Fruit fly (Drosophila melanogaster) whole organism, embryonic: ENCODE data around the gene CG43165.

Experiments
- CG10321 ChIP-seq: fragments of 200-800 bp; sonication (Bioruptor generic); IDR thresholded peaks from 2 replicates; pipeline ENCODE4 v1.3.6; 2022; ENCODE audit warnings: missing biosample characterization, missing genetic modification characterization
- CG11093 ChIP-seq: fragments of 200-800 bp; sonication (Bioruptor generic); IDR thresholded peaks from 3 replicates; pipeline ENCODE4 v1.3.6; 2022; ENCODE audit warnings: missing biosample characterization, missing genetic modification characterization
- CG15601 ChIP-seq: fragments of 200-800 bp; sonication (Bioruptor generic); optimal IDR thresholded peaks from 3 replicates; lab custom pipeline; 2019; ENCODE audit warnings: missing biosample characterization, mild to moderate bottlenecking, missing genetic modification characterization, moderate library complexity
- CG1602 ChIP-seq: fragments of 200-800 bp; sonication (Bioruptor generic); optimal IDR thresholded peaks from 3 replicates; lab custom pipeline; 2016; ENCODE audit warnings: missing biosample characterization, missing genetic modification characterization
- CG1647 ChIP-seq: fragments of 200-800 bp; sonication (Bioruptor generic); optimal IDR thresholded peaks from 3 replicates; lab custom pipeline; 2016; ENCODE audit warnings: missing biosample characterization, missing genetic modification characterization
- CG2199 ChIP-seq: fragments of 200-800 bp; sonication (Bioruptor generic); IDR thresholded peaks from 3 replicates; pipeline ENCODE4 v1.3.6; 2022; ENCODE audit warnings: missing biosample characterization, missing genetic modification characterization
- CG31224 ChIP-seq: fragments of 200-800 bp; sonication (Bioruptor generic); IDR thresholded peaks from 2 replicates; pipeline ENCODE4 v1.3.6; 2022; ENCODE audit warnings: missing biosample characterization, missing genetic modification characterization
- CG32772 ChIP-seq: fragments of 200-800 bp; sonication (Bioruptor generic); IDR thresholded peaks from 2 replicates; pipeline ENCODE4 v1.3.6; 2022; ENCODE audit warnings: missing biosample characterization, missing genetic modification characterization
- CG33557 ChIP-seq: fragments of 200-800 bp; sonication (Bioruptor generic); optimal IDR thresholded peaks from 2 replicates; lab custom pipeline; 2019; ENCODE audit warnings: missing biosample characterization, mild to moderate bottlenecking, missing genetic modification characterization, moderate library complexity
- CG3407 ChIP-seq: fragments of 200-800 bp; sonication (Bioruptor generic); optimal IDR thresholded peaks from 2 replicates; lab custom pipeline; 2018; ENCODE audit warnings: missing biosample characterization, mild to moderate bottlenecking, missing genetic modification characterization
- CG3847 ChIP-seq: fragments of 200-800 bp; sonication (Bioruptor generic); IDR thresholded peaks from 2 replicates; pipeline ENCODE4 v1.3.6; 2022; ENCODE audit warnings: missing biosample characterization, missing genetic modification characterization
- CG4282 ChIP-seq: fragments of 200-800 bp; sonication (Bioruptor generic); optimal IDR thresholded peaks from 2 replicates; lab custom pipeline; 2016; ENCODE audit warnings: missing biosample characterization, missing genetic modification characterization
- CG4707 ChIP-seq: fragments of 200-800 bp; sonication (Bioruptor generic); optimal IDR thresholded peaks from 2 replicates; lab custom pipeline; 2018; ENCODE audit warnings: missing biosample characterization, mild to moderate bottlenecking, missing genetic modification characterization, moderate library complexity
- CG6689 ChIP-seq: fragments of 200-800 bp; sonication (Bioruptor generic); IDR thresholded peaks from 2 replicates; pipeline ENCODE4 v1.3.6; 2022; ENCODE audit warnings: missing biosample characterization, missing genetic modification characterization
- CG6765 ChIP-seq: fragments of 200-800 bp; sonication (Bioruptor generic); optimal IDR thresholded peaks from 3 replicates; lab custom pipeline; 2017; ENCODE audit warnings: missing biosample characterization, mild to moderate bottlenecking, missing genetic modification characterization
- CG7928 ChIP-seq: fragments of 200-800 bp; sonication (Bioruptor generic); optimal IDR thresholded peaks from 2 replicates; lab custom pipeline; 2017; ENCODE audit warnings: missing biosample characterization, mild to moderate bottlenecking, missing genetic modification characterization
- CG9609 ChIP-seq: fragments of 200-800 bp; sonication (Bioruptor generic); optimal IDR thresholded peaks from 3 replicates; lab custom pipeline; 2016; ENCODE audit warnings: missing biosample characterization, missing genetic modification characterization
- CG9797 ChIP-seq: fragments of 200-800 bp; sonication (Bioruptor generic); optimal IDR thresholded peaks from 3 replicates; lab custom pipeline; 2018; ENCODE audit warnings: missing biosample characterization, mild to moderate bottlenecking, missing genetic modification characterization
- CG9876 ChIP-seq: fragments of 200-800 bp; sonication (Bioruptor generic); optimal IDR thresholded peaks from 2 replicates; lab custom pipeline; 2016; ENCODE audit warnings: missing biosample characterization, missing genetic modification characterization
- D ChIP-seq, 2 experiments: fragments of 200-800 bp in 1 of 2; fragments of >200 bp in 1 of 2; sonication (Bioruptor generic) in 1 of 2; optimal IDR thresholded peaks; 2 replicates in 1 of 2; 3 replicates in 1 of 2; lab custom pipeline; 2017; ENCODE audit warnings: mild to moderate bottlenecking in 1 of 2, missing biosample characterization in 1 of 2, missing genetic modification characterization in 1 of 2, missing genetic modification reagents in 1 of 2
- Deaf1 ChIP-seq: fragments of 200-800 bp; optimal IDR thresholded peaks from 3 replicates; lab custom pipeline; 2019; ENCODE audit warnings: missing biosample characterization, mild to moderate bottlenecking, missing genetic modification characterization, moderate library complexity
- HLH3B ChIP-seq: fragments of 200-800 bp; sonication (Bioruptor generic); IDR thresholded peaks from 2 replicates; pipeline ENCODE4 v1.3.6; 2022; ENCODE audit warnings: missing biosample characterization, missing genetic modification characterization
- Hey ChIP-seq: fragments of 200-800 bp; sonication (Bioruptor generic); optimal IDR thresholded peaks from 3 replicates; lab custom pipeline; 2018; ENCODE audit warnings: missing biosample characterization, mild to moderate bottlenecking, missing genetic modification characterization
- HmgZ ChIP-seq: fragments of 200-800 bp; sonication (Bioruptor generic); optimal IDR thresholded peaks from 2 replicates; lab custom pipeline; 2018; ENCODE audit warnings: missing biosample characterization, mild to moderate bottlenecking, missing genetic modification characterization
- Lpt ChIP-seq: fragments of >200 bp; optimal IDR thresholded peaks from 2 replicates; lab custom pipeline; 2018; ENCODE audit warnings: missing biosample characterization, missing genetic modification characterization
- Max ChIP-seq: fragments of 200-800 bp; sonication (Bioruptor generic); optimal IDR thresholded peaks from 2 replicates; lab custom pipeline; 2016; ENCODE audit warnings: missing biosample characterization, mild to moderate bottlenecking, missing genetic modification characterization
- Optix ChIP-seq: fragments of 200-800 bp; sonication (Bioruptor generic); IDR thresholded peaks from 3 replicates; pipeline ENCODE4 v1.3.6; 2022; ENCODE audit warnings: missing biosample characterization, missing genetic modification characterization
- Ptx1 ChIP-seq: fragments of 200-800 bp; sonication (Bioruptor generic); IDR thresholded peaks from 2 replicates; pipeline ENCODE4 v1.3.6; 2022; ENCODE audit warnings: missing biosample characterization, missing genetic modification characterization
- Usf ChIP-seq: fragments of 200-800 bp; sonication (Bioruptor generic); optimal IDR thresholded peaks from 2 replicates; lab custom pipeline; 2017; ENCODE audit warnings: missing genotype, missing biosample characterization, missing genetic modification characterization
- Vsx1 ChIP-seq: fragments of 200-800 bp; sonication (Bioruptor generic); optimal IDR thresholded peaks from 2 replicates; lab custom pipeline; 2017; ENCODE audit warnings: missing biosample characterization, mild to moderate bottlenecking, missing genetic modification characterization, missing genetic modification reagents
- Xrp1 ChIP-seq: fragments of 200-800 bp; sonication (Bioruptor generic); IDR thresholded peaks from 2 replicates; pipeline ENCODE4 v1.3.6; 2022; ENCODE audit warnings: missing biosample characterization, missing genetic modification characterization
- ac ChIP-seq: fragments of 200-800 bp; sonication (Bioruptor generic); optimal IDR thresholded peaks from 3 replicates; lab custom pipeline; 2017; ENCODE audit warnings: missing biosample characterization, mild to moderate bottlenecking, missing genetic modification characterization
- aop ChIP-seq: fragments of 200-800 bp; sonication (Bioruptor generic); IDR thresholded peaks from 2 replicates; pipeline ENCODE4 v1.3.6; 2022; ENCODE audit warnings: missing biosample characterization, missing genetic modification characterization
- bab2 ChIP-seq: fragments of 200-800 bp; sonication (Bioruptor generic); optimal IDR thresholded peaks from 2 replicates; lab custom pipeline; 2016; ENCODE audit warnings: missing biosample characterization, missing genetic modification characterization
- cato ChIP-seq: fragments of 200-800 bp; sonication (Bioruptor generic); optimal IDR thresholded peaks from 2 replicates; lab custom pipeline; 2016; ENCODE audit warnings: missing biosample characterization, missing genetic modification characterization, borderline replicate concordance
- dmrt99B ChIP-seq: fragments of 200-800 bp; sonication (Bioruptor generic); optimal IDR thresholded peaks from 2 replicates; lab custom pipeline; 2018; ENCODE audit warnings: missing biosample characterization, mild to moderate bottlenecking, missing genetic modification characterization, moderate library complexity
- dpn ChIP-seq, 2 experiments: fragments of 200-800 bp; sonication (Bioruptor generic); optimal IDR thresholded peaks; 3 replicates each; lab custom pipeline; 2016; ENCODE audit warnings: missing biosample characterization in 2 of 2, missing genetic modification characterization in 2 of 2
- emc ChIP-seq: fragments of 200-800 bp; sonication (Bioruptor generic); optimal IDR thresholded peaks from 2 replicates; lab custom pipeline; 2016; ENCODE audit warnings: missing biosample characterization, missing genetic modification characterization
- fd64A ChIP-seq: fragments of 200-800 bp; sonication (Bioruptor generic); optimal IDR thresholded peaks from 3 replicates; lab custom pipeline; 2018; ENCODE audit warnings: missing biosample characterization, mild to moderate bottlenecking, missing genetic modification characterization
- gfzf ChIP-seq: fragments of 200-800 bp; sonication (Bioruptor generic); optimal IDR thresholded peaks from 2 replicates; lab custom pipeline; 2016; ENCODE audit warnings: missing biosample characterization, mild to moderate bottlenecking, missing genetic modification characterization, moderate library complexity
- lov ChIP-seq, 2 experiments: fragments of 200-800 bp in 1 of 2; fragments of >200 bp in 1 of 2; sonication (Bioruptor generic) in 1 of 2; IDR thresholded peaks in 1 of 2; optimal IDR thresholded peaks in 1 of 2; 2 replicates in 1 of 2; 3 replicates in 1 of 2; pipeline versions ENCODE4 v1.3.6 to Lab custom; 2017 to 2022; ENCODE audit warnings: missing biosample characterization in 1 of 2, missing genetic modification characterization in 1 of 2
- phol ChIP-seq: fragments of 200-800 bp; sonication (Bioruptor generic); optimal IDR thresholded peaks from 3 replicates; lab custom pipeline; 2018; ENCODE audit warnings: missing biosample characterization, mild to moderate bottlenecking, missing genetic modification characterization, moderate library complexity
- shn ChIP-seq: fragments of 200-800 bp; sonication (Bioruptor generic); optimal IDR thresholded peaks from 3 replicates; lab custom pipeline; 2016; ENCODE audit warnings: missing biosample characterization, missing genetic modification characterization
- slbo ChIP-seq: fragments of 200-800 bp; sonication (Bioruptor generic); IDR thresholded peaks from 2 replicates; pipeline ENCODE4 v1.3.6; 2022; ENCODE audit warnings: missing biosample characterization, missing genetic modification characterization
- trh ChIP-seq: fragments of 200-800 bp; sonication (Bioruptor generic); optimal IDR thresholded peaks from 2 replicates; lab custom pipeline; 2016; ENCODE audit warnings: missing biosample characterization, missing genetic modification characterization
- unpg ChIP-seq: fragments of 200-800 bp; sonication (Bioruptor generic); optimal IDR thresholded peaks from 3 replicates; lab custom pipeline; 2018; ENCODE audit warnings: missing biosample characterization, mild to moderate bottlenecking, missing genetic modification characterization, moderate library complexity
- usp ChIP-seq: fragments of >200 bp; optimal IDR thresholded peaks from 2 replicates; lab custom pipeline; 2017; ENCODE audit warnings: missing biosample characterization, missing genetic modification characterization
- vvl ChIP-seq: fragments of 200-800 bp; sonication (Bioruptor generic); IDR thresholded peaks from 2 replicates; pipeline ENCODE4 v1.3.6; 2022; ENCODE audit warnings: missing biosample characterization, missing genetic modification characterization
- wek ChIP-seq: fragments of 200-800 bp; sonication (Bioruptor generic); optimal IDR thresholded peaks from 3 replicates; lab custom pipeline; 2018; ENCODE audit warnings: missing biosample characterization, mild to moderate bottlenecking, missing genetic modification characterization, moderate library complexity
- yki ChIP-seq: fragments of >200 bp; optimal IDR thresholded peaks from 3 replicates; lab custom pipeline; 2018

Gene CG43165

dm6 chr2L:3647521-3648172, 47.2 kb downstream of the CG43165 start (continued):
- no peak for TF ChIP-seq Hey (tag; lab: Kevin White, UChicago)
- no peak for TF ChIP-seq gfzf (GFP tag; lab: Kevin White, UChicago)
- no peak for TF ChIP-seq phol (tag; lab: Kevin White, UChicago)
- no peak for TF ChIP-seq CG6689
- TF ChIP-seq CG9876 (GFP tag; lab: Kevin White, UChicago), result no peak
- peak; percentile 36 for TF ChIP-seq dmrt99B
- TF ChIP-seq CG1647, result no peak
- TF ChIP-seq Vsx1 (GFP tag; lab: Kevin White, UChicago), result peak; percentile 34
- TF ChIP-seq CG3847 (GFP tag; lab: Robert Waterston, UW), result no peak
- no peak for TF ChIP-seq emc
- peak; percentile 60 for TF ChIP-seq CG15601
- TF ChIP-seq CG9609 (GFP tag; lab: Kevin White, UChicago), result no peak
- no peak for TF ChIP-seq CG1602 (GFP tag; lab: Kevin White, UChicago)
- no peak for TF ChIP-seq CG2199
- TF ChIP-seq ac (GFP tag; lab: Kevin White, UChicago), result no peak
- no peak for TF ChIP-seq slbo
- peak; percentile 21 for TF ChIP-seq fd64A (GFP tag; lab: Kevin White, UChicago)
- no peak for TF ChIP-seq CG10321
- TF ChIP-seq CG7928 (GFP tag; lab: Kevin White, UChicago), result no peak
- no peak for TF ChIP-seq shn
- TF ChIP-seq CG32772 (GFP tag; lab: Robert Waterston, UW), result no peak
- no peak for TF ChIP-seq D (optimal IDR thresholded peaks at IDR 0.05; lab: Kevin White, UChicago)
- TF ChIP-seq D (GFP tag; optimal IDR thresholded peaks at IDR 0.05; lab: Kevin White, UChicago), result peak; percentile 19
- no peak for TF ChIP-seq lov (optimal IDR thresholded peaks at IDR 0.05; lab: Kevin White, UChicago)
- TF ChIP-seq lov (GFP tag; IDR thresholded peaks at IDR 0.05; lab: Robert Waterston, UW), result no peak
- TF ChIP-seq Lpt (GFP tag; lab: Kevin White, UChicago), result no peak
- peak; percentile 29 for TF ChIP-seq wek
- no peak for TF ChIP-seq yki (lab: Kevin White, UChicago)
- peak; percentile 26 for TF ChIP-seq CG4707
- no peak for TF ChIP-seq aop (GFP tag; lab: Robert Waterston, UW)
- no peak for TF ChIP-seq Deaf1
- TF ChIP-seq HLH3B (GFP tag; lab: Robert Waterston, UW), result 0 out of 2 replicates have a peak, but pooled peaks have one; percentile 4
- TF ChIP-seq bab2 (GFP tag; lab: Kevin White, UChicago), result no peak
- TF ChIP-seq CG6765 (GFP tag; lab: Kevin White, UChicago), result no peak
- TF ChIP-seq vvl (GFP tag; lab: Robert Waterston, UW), result peak; percentile 28; the same call in 1 of the 2 replicates
- TF ChIP-seq CG4282, result no peak
- TF ChIP-seq HmgZ (tag; lab: Kevin White, UChicago), result no peak
- no peak for TF ChIP-seq unpg (GFP tag; lab: Kevin White, UChicago)
- 0 out of 2 replicates have a peak, but pooled peaks have one; percentile 30 for TF ChIP-seq Xrp1 (GFP tag; lab: Robert Waterston, UW)
- no peak for TF ChIP-seq trh
- peak; percentile 56 for TF ChIP-seq CG3407 (GFP tag; lab: Kevin White, UChicago)
- no peak for TF ChIP-seq Usf (GFP tag; lab: Kevin White, UChicago)
- TF ChIP-seq Optix, result no peak
- peak; percentile 7 for TF ChIP-seq cato (GFP tag; lab: Kevin White, UChicago)
- no peak for TF ChIP-seq dpn (GFP tag; optimal IDR thresholded peaks at IDR 0.05; lab: Kevin White, UChicago)
- TF ChIP-seq CG9797 (GFP tag; lab: Kevin White, UChicago), result no peak
- TF ChIP-seq usp, result no peak
- TF ChIP-seq CG31224 (GFP tag; lab: Robert Waterston, UW), result no peak
- TF ChIP-seq CG33557 (GFP tag; lab: Kevin White, UChicago), result peak; percentile 33
- TF ChIP-seq Max, result no peak
- TF ChIP-seq Ptx1 (GFP tag; lab: Robert Waterston, UW), result 0 out of 2 replicates have a peak, but pooled peaks have one; percentile 30
- TF ChIP-seq CG11093 (GFP tag; lab: Robert Waterston, UW), result no peak
